Worm (Caenorhabditis elegans): Measurements from ENCODE around the gene chil-12.

DNA sequence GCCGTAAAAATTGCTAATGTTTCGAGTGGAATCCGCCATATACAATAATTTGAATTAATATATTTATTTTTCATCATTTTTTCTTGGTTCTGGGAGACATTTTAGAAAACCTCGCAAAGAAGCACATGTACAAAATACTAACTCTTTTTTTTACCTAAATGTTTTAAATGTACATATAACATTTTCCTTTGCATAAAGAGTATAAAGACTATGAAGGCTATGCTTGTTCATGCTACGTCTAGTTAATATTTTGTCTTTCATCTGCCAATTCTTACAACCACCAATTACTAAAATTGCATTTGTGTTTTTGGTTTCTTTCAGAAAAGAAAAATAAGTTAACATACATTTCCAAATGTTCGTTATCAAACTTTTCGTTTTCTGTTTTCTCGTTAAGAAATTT lies 20.0 kb upstream of the chil-12 start, which contains the start of gene irld-25:
- TF ChIP-seq W03F9.2 (tag; optimal IDR thresholded peaks at IDR 0.05) (no peak), dao-5 (tag; optimal IDR thresholded peaks at IDR 0.05) (no peak)

Data from whole organism, L4/young adult.